Fruit fly (Drosophila melanogaster) whole organism, embryonic: ENCODE results near the gene nompB.

Experiments
- CG10147 ChIP-seq: fragments of 200-800 bp; sonication (Bioruptor generic); optimal IDR thresholded peaks from 2 replicates; lab custom pipeline; 2019; ENCODE audit warnings: missing biosample characterization, mild to moderate bottlenecking, missing genetic modification characterization, moderate library complexity
- CG11695 ChIP-seq: fragments of 200-800 bp; sonication (Bioruptor generic); IDR thresholded peaks from 3 replicates; pipeline ENCODE4 v1.3.6; 2022; ENCODE audit warnings: missing biosample characterization, missing genetic modification characterization
- CG12155 ChIP-seq: fragments of 200-800 bp; sonication (Bioruptor generic); optimal IDR thresholded peaks from 3 replicates; lab custom pipeline; 2016; ENCODE audit warnings: missing biosample characterization, missing genetic modification characterization
- CG13287 ChIP-seq: fragments of 200-800 bp; sonication (Bioruptor generic); IDR thresholded peaks from 2 replicates; pipeline ENCODE4 v1.3.6; 2022; ENCODE audit warnings: missing biosample characterization, missing genetic modification characterization; ENCODE audit not compliant: partially characterized antibody
- CG13624 ChIP-seq: fragments of 200-800 bp; sonication (Bioruptor generic); optimal IDR thresholded peaks from 2 replicates; lab custom pipeline; 2016; ENCODE audit warnings: missing biosample characterization, missing genetic modification characterization
- CG14860 ChIP-seq: fragments of 200-800 bp; sonication (Bioruptor generic); IDR thresholded peaks from 3 replicates; pipeline ENCODE4 v1.3.6; 2022; ENCODE audit warnings: missing biosample characterization, missing genetic modification characterization; ENCODE audit not compliant: partially characterized antibody
- CG15011 ChIP-seq: fragments of 200-800 bp; sonication (Bioruptor generic); optimal IDR thresholded peaks from 3 replicates; lab custom pipeline; 2018; ENCODE audit warnings: missing biosample characterization, mild to moderate bottlenecking, missing genetic modification characterization
- CG15479 ChIP-seq: fragments of 200-800 bp; sonication (Bioruptor generic); optimal IDR thresholded peaks from 3 replicates; lab custom pipeline; 2019; ENCODE audit warnings: missing biosample characterization, mild to moderate bottlenecking, missing genetic modification characterization, moderate library complexity
- CG17385 ChIP-seq: fragments of 200-800 bp; sonication (Bioruptor generic); optimal IDR thresholded peaks from 3 replicates; lab custom pipeline; 2018; ENCODE audit warnings: missing biosample characterization, mild to moderate bottlenecking, missing genetic modification characterization
- CG3065 ChIP-seq: fragments of 200-800 bp; sonication (Bioruptor generic); optimal IDR thresholded peaks from 2 replicates; lab custom pipeline; 2016; ENCODE audit warnings: missing biosample characterization, missing genetic modification characterization
- CG31365 ChIP-seq: fragments of 200-800 bp; sonication (Bioruptor generic); optimal IDR thresholded peaks from 2 replicates; lab custom pipeline; 2018; ENCODE audit warnings: missing biosample characterization, mild to moderate bottlenecking, missing genetic modification characterization
- CG32532 ChIP-seq: fragments of 200-800 bp; sonication (Bioruptor generic); IDR thresholded peaks from 2 replicates; pipeline ENCODE4 v1.3.6; 2022; ENCODE audit warnings: missing biosample characterization, missing genetic modification characterization
- CG5180 ChIP-seq: fragments of 200-800 bp; sonication (Bioruptor generic); optimal IDR thresholded peaks from 3 replicates; lab custom pipeline; 2017; ENCODE audit warnings: missing biosample characterization, missing genetic modification characterization, mild to moderate bottlenecking, moderate library complexity, missing genetic modification reagents
- CG6791 ChIP-seq: fragments of 200-800 bp; sonication (Bioruptor generic); IDR thresholded peaks from 3 replicates; pipeline ENCODE4 v1.3.6; 2022; ENCODE audit warnings: missing biosample characterization, missing genetic modification characterization; ENCODE audit not compliant: partially characterized antibody
- CG7786 ChIP-seq: fragments of 200-800 bp; sonication (Bioruptor generic); optimal IDR thresholded peaks from 2 replicates; lab custom pipeline; 2016; ENCODE audit warnings: missing biosample characterization, missing genetic modification characterization
- CTCF ChIP-seq: fragments of 200-800 bp; sonication (Bioruptor generic); optimal IDR thresholded peaks from 2 replicates; lab custom pipeline; 2017; ENCODE audit warnings: missing biosample characterization, mild to moderate bottlenecking, missing genetic modification characterization, moderate library complexity
- Doc3 ChIP-seq: fragments of 200-800 bp; sonication (Bioruptor generic); IDR thresholded peaks from 3 replicates; pipeline ENCODE4 v1.3.6; 2022; ENCODE audit warnings: missing biosample characterization, missing genetic modification characterization; ENCODE audit not compliant: partially characterized antibody
- Hmr ChIP-seq: fragments of 200-800 bp; sonication (Bioruptor generic); optimal IDR thresholded peaks from 3 replicates; lab custom pipeline; 2017; ENCODE audit warnings: mild to moderate bottlenecking, missing biosample characterization, missing genetic modification reagents, missing genetic modification characterization
- Hr3 ChIP-seq: fragments of 200-800 bp; sonication (Bioruptor generic); optimal IDR thresholded peaks from 3 replicates; lab custom pipeline; 2016; ENCODE audit warnings: missing biosample characterization, missing genetic modification characterization
- Med ChIP-seq: fragments of 200-800 bp; sonication (Bioruptor generic); peaks from one replicate; lab custom pipeline; 2016; ENCODE audit warnings: missing biosample characterization, missing genetic modification characterization, mild to moderate bottlenecking, inconsistent platforms, moderate library complexity
- Nf-YC ChIP-seq: fragments of 200-800 bp; optimal IDR thresholded peaks from 3 replicates; lab custom pipeline; 2019; ENCODE audit warnings: missing biosample characterization, mild to moderate bottlenecking, missing genetic modification characterization, moderate library complexity
- PHDP ChIP-seq: fragments of 200-800 bp; sonication (Bioruptor generic); optimal IDR thresholded peaks from 3 replicates; lab custom pipeline; 2018; ENCODE audit warnings: missing biosample characterization, mild to moderate bottlenecking, missing genetic modification characterization, moderate library complexity
- Ravus ChIP-seq: fragments of 200-800 bp; sonication (Bioruptor generic); IDR thresholded peaks from 2 replicates; pipeline ENCODE4 v1.3.6; 2022; ENCODE audit warnings: missing biosample characterization, missing genetic modification characterization
- YL-1 ChIP-seq: fragments of 200-800 bp; sonication (Bioruptor generic); optimal IDR thresholded peaks from 3 replicates; lab custom pipeline; 2017; ENCODE audit warnings: missing biosample characterization, mild to moderate bottlenecking, missing genetic modification characterization
- bbx ChIP-seq: fragments of 200-800 bp; sonication (Bioruptor generic); IDR thresholded peaks from 2 replicates; pipeline ENCODE4 v1.3.6; 2022; ENCODE audit warnings: missing biosample characterization, missing genetic modification characterization; ENCODE audit not compliant: partially characterized antibody
- cwo ChIP-seq: fragments of 200-800 bp; sonication (Bioruptor generic); optimal IDR thresholded peaks from 3 replicates; lab custom pipeline; 2017; ENCODE audit warnings: missing biosample characterization, missing genetic modification characterization, mild to moderate bottlenecking, moderate library complexity, missing genetic modification reagents
- eve ChIP-seq, 2 experiments: fragments of >200 bp; optimal IDR thresholded peaks; 2 replicates each; lab custom pipeline; 2017; ENCODE audit warnings: missing biosample characterization in 2 of 2, missing genetic modification characterization in 2 of 2
- exex ChIP-seq: fragments of 200-800 bp; sonication (Bioruptor generic); optimal IDR thresholded peaks from 4 replicates; lab custom pipeline; 2018; ENCODE audit warnings: missing biosample characterization, mild to moderate bottlenecking, missing genetic modification characterization, moderate library complexity
- fd3F ChIP-seq: fragments of 200-800 bp; sonication (Bioruptor generic); optimal IDR thresholded peaks from 2 replicates; lab custom pipeline; 2018; ENCODE audit warnings: missing biosample characterization, mild to moderate bottlenecking, missing genetic modification characterization, moderate library complexity
- grn ChIP-seq: fragments of 200-800 bp; sonication (Bioruptor generic); optimal IDR thresholded peaks from 3 replicates; lab custom pipeline; 2017; ENCODE audit warnings: missing biosample characterization, missing genetic modification characterization
- her ChIP-seq: fragments of 200-800 bp; sonication (Bioruptor generic); optimal IDR thresholded peaks from 2 replicates; lab custom pipeline; 2016; ENCODE audit warnings: missing biosample characterization, missing genetic modification characterization
- kah ChIP-seq: fragments of 200-800 bp; sonication (Bioruptor generic); optimal IDR thresholded peaks from 2 replicates; lab custom pipeline; 2018; ENCODE audit warnings: missing biosample characterization, mild to moderate bottlenecking, missing genetic modification characterization
- lab ChIP-seq: fragments of 200-800 bp; sonication (Bioruptor generic); optimal IDR thresholded peaks from 3 replicates; lab custom pipeline; 2017; ENCODE audit warnings: missing biosample characterization, missing genetic modification characterization, mild to moderate bottlenecking, moderate library complexity, missing genetic modification reagents
- luna ChIP-seq: fragments of 200-800 bp; sonication (Bioruptor generic); optimal IDR thresholded peaks from 2 replicates; lab custom pipeline; 2016; ENCODE audit warnings: missing biosample characterization, missing genetic modification characterization
- mirr ChIP-seq: fragments of 200-800 bp; sonication (Bioruptor generic); optimal IDR thresholded peaks from 3 replicates; lab custom pipeline; 2018; ENCODE audit warnings: missing biosample characterization, mild to moderate bottlenecking, missing genetic modification characterization
- pan ChIP-seq, 4 experiments: fragments of >200 bp in 3 of 4; fragments of 200-800 bp in 1 of 4; sonication (Bioruptor generic) in 1 of 4; optimal IDR thresholded peaks in 3 of 4; IDR thresholded peaks in 1 of 4; 2 replicates each; pipeline versions ENCODE4 v1.3.6 to Lab custom; 2017 to 2022; ENCODE audit warnings: missing biosample characterization in 2 of 4, missing genetic modification characterization in 2 of 4, mixed read lengths in 1 of 4
- repo ChIP-seq: fragments of 200-800 bp; sonication (Bioruptor generic); optimal IDR thresholded peaks from 2 replicates; lab custom pipeline; 2016; ENCODE audit warnings: missing biosample characterization, missing genetic modification characterization
- row ChIP-seq: fragments of 200-800 bp; sonication (Bioruptor generic); IDR thresholded peaks from 3 replicates; pipeline ENCODE4 v1.3.6; 2022; ENCODE audit warnings: missing biosample characterization, missing genetic modification characterization
- sd ChIP-seq: fragments of 200-800 bp; sonication (Bioruptor generic); optimal IDR thresholded peaks from 3 replicates; lab custom pipeline; 2018; ENCODE audit warnings: missing biosample characterization, mild to moderate bottlenecking, missing genetic modification characterization, moderate library complexity
- sens ChIP-seq: fragments of 200-800 bp; sonication (Bioruptor generic); peaks from one replicate; lab custom pipeline; 2016; ENCODE audit warnings: missing biosample characterization, missing genetic modification characterization
- shn ChIP-seq: fragments of 200-800 bp; sonication (Bioruptor generic); optimal IDR thresholded peaks from 3 replicates; lab custom pipeline; 2016; ENCODE audit warnings: missing biosample characterization, missing genetic modification characterization
- sna ChIP-seq: fragments of 200-800 bp; sonication (Bioruptor generic); IDR thresholded peaks from 2 replicates; pipeline ENCODE4 v1.3.6; 2022; ENCODE audit warnings: missing biosample characterization, missing genetic modification characterization; ENCODE audit not compliant: partially characterized antibody
- sug ChIP-seq: fragments of 200-800 bp; optimal IDR thresholded peaks from 2 replicates; lab custom pipeline; 2019; ENCODE audit warnings: missing biosample characterization, mild to moderate bottlenecking, missing genetic modification characterization, moderate library complexity
- tna ChIP-seq: fragments of 200-800 bp; sonication (Bioruptor generic); IDR thresholded peaks from 2 replicates; pipeline ENCODE4 v1.3.6; 2022; ENCODE audit warnings: missing biosample characterization, missing genetic modification characterization; ENCODE audit not compliant: partially characterized antibody
- vfl ChIP-seq: fragments of 200-800 bp; sonication (Bioruptor generic); optimal IDR thresholded peaks from 2 replicates; lab custom pipeline; 2016; ENCODE audit warnings: missing biosample characterization, missing genetic modification characterization
- z ChIP-seq: fragments of 200-800 bp; sonication (Bioruptor generic); IDR thresholded peaks from 3 replicates; pipeline ENCODE4 v1.3.6; 2022; ENCODE audit warnings: missing biosample characterization, missing genetic modification characterization
- zf30C ChIP-seq: fragments of 200-800 bp; sonication (Bioruptor generic); optimal IDR thresholded peaks from 3 replicates; lab custom pipeline; 2018; ENCODE audit warnings: missing biosample characterization, mild to moderate bottlenecking, missing genetic modification characterization

nompB gene

dm6 chr2L:21622709-21623684 lies 33.8 kb upstream of the nompB start:
- TF ChIP-seq Ravus: no peak
- 0 out of 3 replicates have a peak, but pooled peaks have one; percentile 29 for TF ChIP-seq z (GFP tag; lab: Robert Waterston, UW)
- no peak for TF ChIP-seq CG31365 (tag; lab: Kevin White, UChicago)
- no peak for TF ChIP-seq her (GFP tag; lab: Kevin White, UChicago)
- TF ChIP-seq CG3065 (GFP tag; lab: Kevin White, UChicago): no peak
- TF ChIP-seq CG17385: no peak
- no peak for TF ChIP-seq CG5180 (GFP tag; lab: Kevin White, UChicago)
- TF ChIP-seq sens: peak; percentile 67
- TF ChIP-seq CG13287 (GFP tag; lab: Robert Waterston, UW): 0 out of 2 replicates have a peak, but pooled peaks have one; percentile 6
- TF ChIP-seq Hr3 (GFP tag; lab: Kevin White, UChicago): no peak
- no peak for TF ChIP-seq kah
- TF ChIP-seq mirr (GFP tag; lab: Kevin White, UChicago): peak; percentile 61
- TF ChIP-seq lab (GFP tag; lab: Kevin White, UChicago): no peak
- peak; percentile 30; the same call in 1 of the 2 replicates for TF ChIP-seq CG32532 (GFP tag; lab: Robert Waterston, UW)
- TF ChIP-seq shn: no peak
- peak; percentile 84 for TF ChIP-seq grn (GFP tag; lab: Kevin White, UChicago)
- no peak for TF ChIP-seq YL-1 (GFP tag; lab: Kevin White, UChicago)
- peak; percentile 83 for TF ChIP-seq cwo (GFP tag; lab: Kevin White, UChicago)
- TF ChIP-seq CG6791 (GFP tag; lab: Robert Waterston, UW): peak; percentile 33; the same call in 1 of the 3 replicates
- peak; percentile 31 for TF ChIP-seq Med (GFP tag; lab: Kevin White, UChicago)
- no peak for TF ChIP-seq PHDP (tag; lab: Kevin White, UChicago)
- peak; percentile 4; the same call in 1 of the 3 replicates for TF ChIP-seq row (GFP tag; lab: Robert Waterston, UW)
- no peak for TF ChIP-seq CG13624 (GFP tag; lab: Kevin White, UChicago)
- peak in 1 of 2 experiments; percentile 71 for TF ChIP-seq eve (GFP tag; optimal IDR thresholded peaks at IDR 0.05; lab: Kevin White, UChicago)
- TF ChIP-seq luna (GFP tag; lab: Kevin White, UChicago): no peak
- TF ChIP-seq fd3F (GFP tag; lab: Kevin White, UChicago): no peak
- peak; percentile 6 for TF ChIP-seq CG15011 (GFP tag; lab: Kevin White, UChicago)
- TF ChIP-seq zf30C (GFP tag; lab: Kevin White, UChicago): no peak
- no peak for TF ChIP-seq Doc3 (GFP tag; lab: Robert Waterston, UW)
- TF ChIP-seq CG14860 (GFP tag; lab: Robert Waterston, UW): no peak
- no peak for TF ChIP-seq Hmr (GFP tag; lab: Kevin White, UChicago)
- peak; percentile 91 for TF ChIP-seq sd
- TF ChIP-seq Nf-YC (tag; lab: Kevin White, UChicago): no peak
- 0 out of 3 replicates have a peak, but pooled peaks have one; percentile 12 for TF ChIP-seq CG11695 (GFP tag; lab: Robert Waterston, UW)
- TF ChIP-seq repo (GFP tag; lab: Kevin White, UChicago): no peak
- no peak for TF ChIP-seq CTCF
- no peak for TF ChIP-seq CG15479
- peak; percentile 34 for TF ChIP-seq CG12155 (GFP tag; lab: Kevin White, UChicago)
- TF ChIP-seq CG7786 (GFP tag; lab: Kevin White, UChicago): no peak
- no peak for TF ChIP-seq sna (GFP tag; lab: Robert Waterston, UW)
- TF ChIP-seq vfl (GFP tag; lab: Kevin White, UChicago): no peak
- peak; percentile 38; the same call in 1 of the 2 replicates for TF ChIP-seq bbx (GFP tag; lab: Robert Waterston, UW)
- TF ChIP-seq sug (tag; lab: Kevin White, UChicago): peak; percentile 57
- no peak for TF ChIP-seq CG10147 (GFP tag; lab: Kevin White, UChicago)
- peak; percentile 78 for TF ChIP-seq exex (tag; lab: Kevin White, UChicago)
- 0 out of 2 replicates have a peak, but pooled peaks have one; percentile 14 for TF ChIP-seq tna
- no peak for TF ChIP-seq pan (optimal IDR thresholded peaks at IDR 0.05; lab: Kevin White, UChicago)
- peak in 1 of 2 experiments; percentile 44 for TF ChIP-seq pan (GFP tag; optimal IDR thresholded peaks at IDR 0.05 in 1 of 2, IDR thresholded peaks at IDR 0.05 in 1 of 2)
